Fruit fly (Drosophila melanogaster): ENCODE results near the gene CG7970.

- TF ChIP-seq Sin3A (optimal IDR thresholded peaks at IDR 0.05) (no peak), ttk (optimal IDR thresholded peaks at IDR 0.05) (no peak), h (optimal IDR thresholded peaks at IDR 0.05) (no peak), insv (optimal IDR thresholded peaks at IDR 0.05) (no peak), psq (optimal IDR thresholded peaks at IDR 0.05) (no peak)
Measured at dm6 chr3L:1679394-1679793, 26.8 kb downstream of the CG7970 start.
